Fruit fly (Drosophila melanogaster) whole organism, embryonic: ENCODE results near the gene BNIP3.

Experiments
- Asciz ChIP-seq: fragments of 200-800 bp; sonication (Bioruptor generic); optimal IDR thresholded peaks from 2 replicates; lab custom pipeline; 2017; ENCODE audit warnings: missing biosample characterization, mild to moderate bottlenecking, missing genetic modification characterization, missing genetic modification reagents
- CG17802 ChIP-seq: fragments of 200-800 bp; sonication (Bioruptor generic); optimal IDR thresholded peaks from 2 replicates; lab custom pipeline; 2018; ENCODE audit warnings: missing biosample characterization, mild to moderate bottlenecking, missing genetic modification characterization, moderate library complexity
- CG6654 ChIP-seq: fragments of 200-800 bp; sonication (Bioruptor generic); optimal IDR thresholded peaks from 2 replicates; lab custom pipeline; 2017; ENCODE audit warnings: missing biosample characterization, mild to moderate bottlenecking, missing genetic modification characterization
- CG6854 ChIP-seq: fragments of 200-800 bp; sonication (Bioruptor generic); optimal IDR thresholded peaks from 3 replicates; lab custom pipeline; 2017; ENCODE audit warnings: missing biosample characterization, mild to moderate bottlenecking, missing genetic modification characterization
- CG8359 ChIP-seq: fragments of 200-800 bp; sonication (Bioruptor generic); optimal IDR thresholded peaks from 2 replicates; lab custom pipeline; 2017; ENCODE audit warnings: missing biosample characterization, mild to moderate bottlenecking, missing genetic modification characterization, borderline replicate concordance
- D19A ChIP-seq: fragments of 200-800 bp; optimal IDR thresholded peaks from 3 replicates; lab custom pipeline; 2019; ENCODE audit warnings: missing biosample characterization, mild to moderate bottlenecking, missing genetic modification characterization, moderate library complexity
- Jarid2 ChIP-seq: fragments of 200-800 bp; sonication (Bioruptor generic); optimal IDR thresholded peaks from 3 replicates; lab custom pipeline; 2017; ENCODE audit warnings: mild to moderate bottlenecking, missing biosample characterization, missing genetic modification reagents, missing genetic modification characterization
- Ssrp ChIP-seq: fragments of 200-800 bp; sonication (Bioruptor generic); optimal IDR thresholded peaks from 2 replicates; lab custom pipeline; 2018; ENCODE audit warnings: missing biosample characterization, mild to moderate bottlenecking, missing genetic modification characterization, moderate library complexity
- ab ChIP-seq: fragments of 200-800 bp; sonication (Bioruptor generic); optimal IDR thresholded peaks from 2 replicates; lab custom pipeline; 2016; ENCODE audit warnings: missing biosample characterization, missing genetic modification characterization
- bsh ChIP-seq, 2 experiments: fragments of 200-800 bp; sonication (Bioruptor generic); optimal IDR thresholded peaks; 2 replicates each; lab custom pipeline; 2017 to 2018; ENCODE audit warnings: mild to moderate bottlenecking in 2 of 2, missing biosample characterization in 2 of 2, missing genetic modification characterization in 2 of 2, moderate library complexity in 1 of 2
- disco-r ChIP-seq: fragments of 200-800 bp; sonication (Bioruptor generic); optimal IDR thresholded peaks from 2 replicates; lab custom pipeline; 2016; ENCODE audit warnings: missing biosample characterization, missing genetic modification characterization
- gsb ChIP-seq: fragments of 200-800 bp; sonication (Bioruptor generic); IDR thresholded peaks from 2 replicates; pipeline ENCODE4 v1.3.6; 2022; ENCODE audit warnings: missing biosample characterization, missing genetic modification characterization
- jing ChIP-seq: fragments of 200-800 bp; sonication (Bioruptor generic); optimal IDR thresholded peaks from 2 replicates; lab custom pipeline; 2018; ENCODE audit warnings: missing biosample characterization, mild to moderate bottlenecking, missing genetic modification characterization

dm6 chr3L:20529918-20530317 is 10.7 kb upstream of the BNIP3 start:
- TF ChIP-seq jing (no peak), bsh (GFP tag; optimal IDR thresholded peaks at IDR 0.05; lab: Kevin White, UChicago) (no peak), Jarid2 (no peak), ab (GFP tag; lab: Kevin White, UChicago) (no peak), Asciz (GFP tag; lab: Kevin White, UChicago) (no peak), CG6654 (no peak), CG17802 (tag; lab: Kevin White, UChicago) (no peak), CG8359 (GFP tag; lab: Kevin White, UChicago) (no peak), CG6854 (GFP tag; lab: Kevin White, UChicago) (no peak), D19A (tag; lab: Kevin White, UChicago) (no peak), gsb (GFP tag; lab: Robert Waterston, UW) (no peak), disco-r (GFP tag; lab: Kevin White, UChicago) (no peak), Ssrp (tag; lab: Kevin White, UChicago) (no peak)
